Worm (Caenorhabditis elegans): Measurements from ENCODE around the gene sysm-1.

DNA sequence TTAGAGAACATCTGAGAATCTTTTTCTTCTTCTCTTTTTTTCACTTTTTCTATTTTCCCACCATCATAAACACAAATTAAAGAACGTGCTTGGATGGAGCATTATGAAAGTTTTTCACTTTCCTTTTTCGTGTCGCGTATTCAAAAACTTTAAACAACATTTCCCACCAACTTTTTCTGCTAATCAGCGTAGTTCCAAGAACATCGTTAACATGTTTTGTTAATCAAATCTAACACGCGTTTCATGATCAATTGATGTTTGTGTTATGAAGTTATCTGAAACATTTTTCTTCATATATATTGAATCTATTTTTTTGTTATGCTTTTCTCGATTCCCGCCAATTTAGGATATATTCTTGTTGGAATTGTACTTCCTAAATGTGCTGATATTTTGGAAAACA, 32.7 kb upstream of the sysm-1 start:
- TF ChIP-seq nhr-28 (tag; optimal IDR thresholded peaks at IDR 0.05) (no peak), ceh-39 (tag; optimal IDR thresholded peaks at IDR 0.05) (no peak), ztf-11 (tag; optimal IDR thresholded peaks at IDR 0.05) (no peak), unc-62 (GFP tag; optimal IDR thresholded peaks at IDR 0.05) (no peak), lin-32 (GFP tag; optimal IDR thresholded peaks at IDR 0.05) (no peak), sem-2 (GFP tag; optimal IDR thresholded peaks at IDR 0.05) (no peak), lsy-2 (tag; optimal IDR thresholded peaks at IDR 0.05) (no peak), elt-3 (tag; optimal IDR thresholded peaks at IDR 0.05) (no peak)

All from whole organism, mixed stage, embryonic.